Fruit fly (Drosophila melanogaster) whole organism, prepupa: Measurements from ENCODE around the gene CG42680.

ENCODE experiments used
- CG4318 ChIP-seq: fragments of 200-800 bp; sonication (Bioruptor generic); optimal IDR thresholded peaks from 3 replicates; lab custom pipeline; 2017; ENCODE audit warnings: missing biosample characterization, mild to moderate bottlenecking, missing genetic modification characterization
- CG8632 ChIP-seq: fragments of 200-800 bp; sonication (Bioruptor generic); optimal IDR thresholded peaks from 3 replicates; lab custom pipeline; 2016; ENCODE audit warnings: missing biosample characterization, missing genetic modification characterization
- dac ChIP-seq: fragments of 200-800 bp; sonication (Bioruptor generic); optimal IDR thresholded peaks from 2 replicates; lab custom pipeline; 2017; ENCODE audit warnings: missing biosample characterization, mild to moderate bottlenecking, missing genetic modification characterization
- fd59A ChIP-seq: fragments of 200-800 bp; sonication (Bioruptor generic); optimal IDR thresholded peaks from 2 replicates; lab custom pipeline; 2017; ENCODE audit warnings: missing biosample characterization, mild to moderate bottlenecking, missing genetic modification characterization, missing genetic modification reagents

DNA sequence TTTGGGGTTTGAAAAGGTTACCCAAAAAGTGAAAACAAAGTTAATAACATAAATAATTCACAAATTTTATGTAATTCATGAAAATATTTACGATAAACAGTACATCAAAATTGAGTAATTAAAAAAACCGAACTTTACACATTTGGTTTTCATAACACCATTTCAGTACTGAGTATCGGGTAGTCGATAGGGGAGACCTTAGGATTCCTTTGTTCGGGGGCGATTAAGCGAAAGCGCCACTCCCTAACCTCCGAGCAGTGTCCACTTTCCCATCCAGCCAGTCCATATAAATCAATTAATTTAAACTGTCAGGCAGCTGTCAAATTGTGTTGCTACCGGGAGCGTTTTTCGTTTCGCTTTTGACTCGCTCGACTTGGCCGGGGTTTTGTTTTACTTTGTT, 25.7 kb downstream of the CG42680 start:
- no peak for TF ChIP-seq dac (GFP tag; lab: Kevin White, UChicago)
- no peak for TF ChIP-seq CG4318
- TF ChIP-seq CG8632 (GFP tag; lab: Kevin White, UChicago) = peak; percentile 7
- TF ChIP-seq fd59A (GFP tag; lab: Kevin White, UChicago) = no peak
